Worm (Caenorhabditis elegans): ENCODE measurements around the gene apc-10.

DNA sequence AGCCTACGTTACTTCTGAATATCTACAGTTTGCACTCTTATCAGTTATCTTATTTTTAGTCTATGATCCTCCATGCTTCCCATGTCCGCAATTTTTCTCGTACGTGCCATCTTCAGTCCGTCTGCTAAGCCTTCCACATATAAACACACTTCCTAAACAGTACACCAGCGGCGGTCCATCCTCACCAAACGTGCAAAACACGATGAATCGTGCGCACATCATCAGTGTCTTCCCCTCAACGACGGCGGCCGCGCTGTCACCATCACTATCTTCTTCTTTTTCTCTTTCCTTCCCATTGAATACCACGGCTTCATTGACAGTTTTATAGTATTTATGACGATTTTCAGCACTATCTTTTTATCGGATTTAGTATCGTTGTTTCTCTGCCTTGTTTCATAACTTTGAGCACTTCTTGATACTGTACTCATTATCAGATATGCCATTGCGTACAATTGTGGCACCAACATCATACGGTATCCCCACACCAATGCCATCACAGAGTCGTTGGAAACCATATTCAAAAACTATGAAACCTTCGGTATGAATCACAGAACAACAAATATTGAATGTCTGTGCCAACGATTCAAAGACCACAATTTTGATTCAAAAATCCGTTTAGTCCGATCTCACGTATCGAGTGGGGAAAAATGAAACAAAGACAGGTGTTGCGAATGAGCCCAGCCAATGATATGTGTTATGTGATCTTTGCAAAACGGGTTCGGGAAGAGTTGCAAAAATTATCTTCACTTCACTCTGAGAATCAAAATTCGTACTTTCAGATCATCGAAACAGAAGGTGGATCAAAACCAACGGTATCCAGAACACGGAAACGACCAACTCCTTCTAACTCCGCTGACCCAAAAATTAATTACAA, 47.0 kb upstream of the apc-10 start:
- TF ChIP-seq pha-4 (tag; optimal IDR thresholded peaks at IDR 0.05) (no peak), nhr-12 (tag; optimal IDR thresholded peaks at IDR 0.05) (no peak), lin-13 (tag; optimal IDR thresholded peaks at IDR 0.05) (no peak), unc-39 (tag; optimal IDR thresholded peaks at IDR 0.05) (no peak), ham-2 (GFP tag; optimal IDR thresholded peaks at IDR 0.05) (no peak), mep-1 (tag; optimal IDR thresholded peaks at IDR 0.05) (no peak), sptf-1 (tag; optimal IDR thresholded peaks at IDR 0.05) (no peak), nhr-76 (tag; optimal IDR thresholded peaks at IDR 0.05) (no peak), M03D4.4 (tag; optimal IDR thresholded peaks at IDR 0.05) (no peak), nhr-28 (tag; optimal IDR thresholded peaks at IDR 0.05) (no peak), snpc-4 (tag; optimal IDR thresholded peaks at IDR 0.05) (no peak), ces-1 (GFP tag; optimal IDR thresholded peaks at IDR 0.05) (no peak), ztf-11 (tag; optimal IDR thresholded peaks at IDR 0.05) (no peak)

Measured in whole organism, mixed stage, embryonic.